ENCODE assay signal across 3 worm cellular contexts in the genomic region with DNA sequence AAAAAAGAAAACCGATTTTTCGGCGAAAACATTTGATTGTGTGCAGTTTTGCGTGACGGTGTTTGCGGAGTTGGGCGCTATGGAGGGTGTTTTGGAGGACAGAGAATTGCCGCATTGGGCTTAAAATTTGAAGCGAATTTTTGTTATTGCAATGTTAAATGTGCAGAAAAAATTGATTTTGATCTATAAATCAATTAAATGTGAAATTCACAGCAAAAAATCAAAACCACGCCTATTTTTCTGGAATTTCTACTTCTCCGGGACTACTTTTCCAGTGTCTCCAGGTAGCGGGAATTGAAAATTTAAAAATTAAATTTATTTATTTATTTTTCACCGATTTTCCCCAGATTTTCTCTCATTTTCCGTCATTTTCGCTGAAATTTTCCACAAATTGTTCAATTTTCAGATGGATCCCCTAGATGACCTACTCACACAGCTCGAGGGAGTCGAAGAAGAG.
A peak's percentile ranks its signal among the peaks of the same experiment; 100 is the strongest.
TF ChIP-seq lines count a peak whose summit lies in the region.

Gene mcm-10 (plus strand): TSS at position 407 of the 457 bp plus-strand sequence.

TF ChIP-seq in whole organism, L1 larva, 84 proteins besides CTCF, POLR2A, EP300 and RAD21 (continued from another document and continues in another):
- TF ChIP-seq snpc-4 (tag; optimal IDR thresholded peaks at IDR 0.05; lab: Kevin White, UChicago) (peak; percentile 77), ceh-88 (GFP tag; IDR thresholded peaks at IDR 0.05; lab: Robert Waterston, UW) (peak; percentile 77), sox-4 (tag; optimal IDR thresholded peaks at IDR 0.05; lab: Kevin White, UChicago) (peak; percentile 91), xbp-1 (tag; optimal IDR thresholded peaks at IDR 0.05; lab: Kevin White, UChicago) (peak; percentile 89), sptf-1 (tag; optimal IDR thresholded peaks at IDR 0.05; lab: Kevin White, UChicago) (no peak), ztf-4 (tag; optimal IDR thresholded peaks at IDR 0.05; lab: Kevin White, UChicago) (no peak), Y116A8C.19 (tag; optimal IDR thresholded peaks at IDR 0.05; lab: Kevin White, UChicago; ENCODE audit: borderline replicate concordance) (peak; percentile 71), unc-130 (tag; optimal IDR thresholded peaks at IDR 0.05; lab: Kevin White, UChicago) (peak; percentile 41), nhr-90 (tag; optimal IDR thresholded peaks at IDR 0.05; lab: Kevin White, UChicago; ENCODE audit: poor library complexity) (peak; percentile 92), blmp-1 (tag; optimal IDR thresholded peaks at IDR 0.05; lab: Kevin White, UChicago) (peak; percentile 17), nhr-84 (tag; optimal IDR thresholded peaks at IDR 0.05; lab: Kevin White, UChicago) (no peak), ces-1 (GFP tag; optimal IDR thresholded peaks at IDR 0.05; lab: Kevin White, UChicago) (no peak), hlh-4 (tag; optimal IDR thresholded peaks at IDR 0.05; lab: Kevin White, UChicago) (peak; percentile 53), lin-13 (GFP tag; optimal IDR thresholded peaks at IDR 0.05; lab: Kevin White, UChicago) (peak; percentile 50), lin-14 (GFP tag; optimal IDR thresholded peaks at IDR 0.05; lab: Kevin White, UChicago) (no peak), tbx-2 (tag; optimal IDR thresholded peaks at IDR 0.05; lab: Kevin White, UChicago) (peak; percentile 91), ama-1 (optimal IDR thresholded peaks at IDR 0.05; lab: Kevin White, UChicago) (no peak), unc-86 (tag; optimal IDR thresholded peaks at IDR 0.05; lab: Kevin White, UChicago) (peak; percentile 82), egl-27 (tag; optimal IDR thresholded peaks at IDR 0.05; lab: Kevin White, UChicago) (no peak), C04F5.9 (tag; optimal IDR thresholded peaks at IDR 0.05; lab: Kevin White, UChicago) (peak; percentile 87), ceh-63 (GFP tag; optimal IDR thresholded peaks at IDR 0.05; lab: Kevin White, UChicago) (peak; percentile 91), fkh-8 (tag; optimal IDR thresholded peaks at IDR 0.05; lab: Kevin White, UChicago) (peak; percentile 91), C34B4.2 (tag; optimal IDR thresholded peaks at IDR 0.05; lab: Kevin White, UChicago) (no peak), aly-2 (tag; optimal IDR thresholded peaks at IDR 0.05; lab: Kevin White, UChicago) (peak; percentile 75), jun-1 (tag; optimal IDR thresholded peaks at IDR 0.05; lab: Kevin White, UChicago) (peak; percentile 55), nhr-71 (tag; optimal IDR thresholded peaks at IDR 0.05; lab: Kevin White, UChicago) (peak; percentile 94), irx-1 (tag; optimal IDR thresholded peaks at IDR 0.05; lab: Kevin White, UChicago) (peak; percentile 84), lin-39 (tag; optimal IDR thresholded peaks at IDR 0.05; lab: Kevin White, UChicago) (no peak), ets-5 (GFP tag; IDR thresholded peaks at IDR 0.05; lab: Robert Waterston, UW) (no peak), aha-1 (tag; optimal IDR thresholded peaks at IDR 0.05; lab: Kevin White, UChicago) (no peak), elt-3 (tag; optimal IDR thresholded peaks at IDR 0.05; lab: Kevin White, UChicago) (peak in 1 of 6 experiments; percentile 46), mab-9 (GFP tag; IDR thresholded peaks at IDR 0.05; lab: Robert Waterston, UW) (peak; percentile 50; the same call in 1 of the 2 replicates), ceh-8 (GFP tag; optimal IDR thresholded peaks at IDR 0.05; lab: Kevin White, UChicago) (peak; percentile 62), egl-13 (tag; optimal IDR thresholded peaks at IDR 0.05; lab: Kevin White, UChicago) (peak; percentile 86), unc-30 (tag; optimal IDR thresholded peaks at IDR 0.05; lab: Kevin White, UChicago) (no peak), efl-3 (GFP tag; optimal IDR thresholded peaks at IDR 0.05; lab: Kevin White, UChicago) (peak; percentile 33), swsn-7 (tag; optimal IDR thresholded peaks at IDR 0.05; lab: Kevin White, UChicago) (peak; percentile 84), ztf-11 (tag; optimal IDR thresholded peaks at IDR 0.05; lab: Kevin White, UChicago) (peak in 1 of 2 experiments; percentile 90), nhr-47 (tag; optimal IDR thresholded peaks at IDR 0.05; lab: Kevin White, UChicago) (peak; percentile 95), nhr-19 (GFP tag; conservative IDR thresholded peaks at IDR 0.05; lab: Robert Waterston, UW) (peak; percentile 71), nhr-20 (tag; optimal IDR thresholded peaks at IDR 0.05; lab: Kevin White, UChicago) (peak; percentile 87), unc-62 (GFP tag; optimal IDR thresholded peaks at IDR 0.05; lab: Kevin White, UChicago) (no peak)

TF ChIP-seq in whole organism, L3 larva, 47 proteins besides CTCF, POLR2A, EP300 and RAD21 (continued from another document):
- no peak for TF ChIP-seq mdl-1 (tag; optimal IDR thresholded peaks at IDR 0.05; lab: Kevin White, UChicago)
- no peak for TF ChIP-seq ztf-11 (tag; optimal IDR thresholded peaks at IDR 0.05; lab: Kevin White, UChicago)
- no peak for TF ChIP-seq mml-1 (tag; optimal IDR thresholded peaks at IDR 0.05; lab: Kevin White, UChicago)
- no peak for TF ChIP-seq nhr-11 (tag; optimal IDR thresholded peaks at IDR 0.05; lab: Kevin White, UChicago)
- no peak for TF ChIP-seq ztf-4 (tag; optimal IDR thresholded peaks at IDR 0.05; lab: Kevin White, UChicago)
- TF ChIP-seq snpc-4 (tag; optimal IDR thresholded peaks at IDR 0.05; lab: Kevin White, UChicago), result no peak
- peak; percentile 11 for TF ChIP-seq ama-1 (optimal IDR thresholded peaks at IDR 0.05; lab: Kevin White, UChicago)
- TF ChIP-seq R02D3.7 (tag; optimal IDR thresholded peaks at IDR 0.05; lab: Kevin White, UChicago), result peak; percentile 18
- no peak for TF ChIP-seq aly-2 (tag; optimal IDR thresholded peaks at IDR 0.05; lab: Kevin White, UChicago)
- no peak for TF ChIP-seq fos-1 (tag; optimal IDR thresholded peaks at IDR 0.05; lab: Kevin White, UChicago)
- TF ChIP-seq hmg-11 (tag; optimal IDR thresholded peaks at IDR 0.05; lab: Kevin White, UChicago), result peak; percentile 83
- TF ChIP-seq fkh-10 (GFP tag; optimal IDR thresholded peaks at IDR 0.05; lab: Kevin White, UChicago), result peak; percentile 45
- TF ChIP-seq lin-39 (tag; optimal IDR thresholded peaks at IDR 0.05; lab: Kevin White, UChicago), result peak; percentile 43
- TF ChIP-seq elt-3 (tag; optimal IDR thresholded peaks at IDR 0.05; lab: Kevin White, UChicago), result no peak
- peak; percentile 12 for TF ChIP-seq pqm-1 (tag; optimal IDR thresholded peaks at IDR 0.05; lab: Kevin White, UChicago)
- no peak for TF ChIP-seq sea-2 (GFP tag; optimal IDR thresholded peaks at IDR 0.05; lab: Kevin White, UChicago)
- TF ChIP-seq egl-27 (tag; optimal IDR thresholded peaks at IDR 0.05; lab: Kevin White, UChicago), result no peak
- TF ChIP-seq nhr-76 (tag; optimal IDR thresholded peaks at IDR 0.05; lab: Kevin White, UChicago), result no peak
- TF ChIP-seq nhr-237 (tag; optimal IDR thresholded peaks at IDR 0.05; lab: Kevin White, UChicago), result no peak
- TF ChIP-seq pha-4 (tag; optimal IDR thresholded peaks at IDR 0.05; lab: Kevin White, UChicago), result peak; percentile 23
- no peak for TF ChIP-seq ceh-16 (tag; optimal IDR thresholded peaks at IDR 0.05; lab: Kevin White, UChicago)
- TF ChIP-seq ZK546.5 (tag; optimal IDR thresholded peaks at IDR 0.05; lab: Kevin White, UChicago), result no peak
- TF ChIP-seq egl-5 (tag; optimal IDR thresholded peaks at IDR 0.05; lab: Kevin White, UChicago), result peak; percentile 20
- TF ChIP-seq ceh-9 (tag; optimal IDR thresholded peaks at IDR 0.05; lab: Kevin White, UChicago), result no peak
- peak; percentile 36 for TF ChIP-seq skn-1 (tag; optimal IDR thresholded peaks at IDR 0.05; lab: Kevin White, UChicago)
- no peak for TF ChIP-seq unc-39 (tag; optimal IDR thresholded peaks at IDR 0.05; lab: Kevin White, UChicago)
- no peak for TF ChIP-seq lsy-12 (tag; optimal IDR thresholded peaks at IDR 0.05; lab: Kevin White, UChicago)
- peak; percentile 38 for TF ChIP-seq elt-2 (tag; optimal IDR thresholded peaks at IDR 0.05; lab: Kevin White, UChicago)
- TF ChIP-seq lin-15B (tag; optimal IDR thresholded peaks at IDR 0.05; lab: Kevin White, UChicago), result peak; percentile 72

TF ChIP-seq in whole organism, young adult, 124 proteins besides CTCF, POLR2A, EP300 and RAD21 (continued from another document and continues in another):
- TF ChIP-seq bed-1 (GFP tag; IDR thresholded peaks at IDR 0.05; lab: Robert Waterston, UW) (no peak), dpff-1 (tag; optimal IDR thresholded peaks at IDR 0.05; lab: Kevin White, UChicago) (no peak), aptf-2 (GFP tag; conservative IDR thresholded peaks at IDR 0.05; lab: Robert Waterston, UW) (0 out of 2 replicates have a peak, but pooled peaks have one; percentile 51), efl-1 (GFP tag; optimal IDR thresholded peaks at IDR 0.05; lab: Kevin White, UChicago) (peak; percentile 61), Y67H2A.10 (GFP tag; conservative IDR thresholded peaks at IDR 0.05; lab: Robert Waterston, UW) (0 out of 2 replicates have a peak, but pooled peaks have one; percentile 18), Y53G8AR.9 (GFP tag; conservative IDR thresholded peaks at IDR 0.05; lab: Robert Waterston, UW) (no peak), snpc-3.4 (tag; optimal IDR thresholded peaks at IDR 0.05; lab: Kevin White, UChicago) (peak; percentile 41), egl-18 (GFP tag; IDR thresholded peaks at IDR 0.05; lab: Robert Waterston, UW) (no peak), Y95B8A.8 (GFP tag; IDR thresholded peaks at IDR 0.05; lab: Robert Waterston, UW) (no peak), rcor-1 (GFP tag; IDR thresholded peaks at IDR 0.05; lab: Robert Waterston, UW) (no peak), sea-2 (GFP tag; IDR thresholded peaks at IDR 0.05; lab: Robert Waterston, UW) (no peak), mel-28 (tag; optimal IDR thresholded peaks at IDR 0.05; lab: Kevin White, UChicago; ENCODE audit: borderline replicate concordance) (no peak), dpl-1 (GFP tag; optimal IDR thresholded peaks at IDR 0.05; lab: Kevin White, UChicago) (peak; percentile 58), tlf-1 (GFP tag; optimal IDR thresholded peaks at IDR 0.05; lab: Kevin White, UChicago) (no peak), ceh-27 (GFP tag; optimal IDR thresholded peaks at IDR 0.05; lab: Kevin White, UChicago) (peak; percentile 33), hsf-1 (GFP tag; IDR thresholded peaks at IDR 0.05; lab: Robert Waterston, UW) (no peak), F37B4.10 (GFP tag; IDR thresholded peaks at IDR 0.05; lab: Robert Waterston, UW) (no peak), athp-1 (tag; optimal IDR thresholded peaks at IDR 0.05; lab: Kevin White, UChicago) (peak; percentile 68), repo-1 (tag; optimal IDR thresholded peaks at IDR 0.05; lab: Kevin White, UChicago) (no peak), C06A6.2 (GFP tag; conservative IDR thresholded peaks at IDR 0.05; lab: Robert Waterston, UW) (no peak), T26A5.8 (tag; optimal IDR thresholded peaks at IDR 0.05; lab: Kevin White, UChicago) (no peak), snpc-1.3 (tag; optimal IDR thresholded peaks at IDR 0.05; lab: Kevin White, UChicago; ENCODE audit: insufficient read depth) (peak; percentile 17), lir-1 (GFP tag; conservative IDR thresholded peaks at IDR 0.05; lab: Robert Waterston, UW) (no peak), let-526 (GFP tag; IDR thresholded peaks at IDR 0.05; lab: Robert Waterston, UW) (no peak), K12H6.12 (tag; optimal IDR thresholded peaks at IDR 0.05; lab: Kevin White, UChicago) (peak; percentile 87), lag-1 (GFP tag; IDR thresholded peaks at IDR 0.05; lab: Robert Waterston, UW) (no peak), cebp-2 (GFP tag; IDR thresholded peaks at IDR 0.05; lab: Robert Waterston, UW) (no peak), attf-3 (GFP tag; conservative IDR thresholded peaks at IDR 0.05; lab: Robert Waterston, UW) (no peak; the same call in 1 of the 2 replicates), hmg-20 (GFP tag; IDR thresholded peaks at IDR 0.05; lab: Robert Waterston, UW) (no peak), mcd-1 (GFP tag; IDR thresholded peaks at IDR 0.05; lab: Robert Waterston, UW) (peak; percentile 51), him-1 (tag; optimal IDR thresholded peaks at IDR 0.05; lab: Kevin White, UChicago) (peak; percentile 39), snpc-4 (GFP tag; optimal IDR thresholded peaks at IDR 0.05; lab: Kevin White, UChicago) (no peak), snpc-4 (tag; optimal IDR thresholded peaks at IDR 0.05; lab: Kevin White, UChicago) (peak in 2 of 4 experiments; percentile 14 to 46), lin-40 (tag; optimal IDR thresholded peaks at IDR 0.05; lab: Kevin White, UChicago) (peak; percentile 79), ztf-25 (GFP tag; IDR thresholded peaks at IDR 0.05; lab: Robert Waterston, UW) (0 out of 2 replicates have a peak, but pooled peaks have one; percentile 7), lin-35 (GFP tag; optimal IDR thresholded peaks at IDR 0.05; lab: Kevin White, UChicago) (peak in 1 of 3 experiments; percentile 73), Y53F4B.3 (GFP tag; IDR thresholded peaks at IDR 0.05; lab: Robert Waterston, UW) (no peak), Y79H2A.3 (GFP tag; conservative IDR thresholded peaks at IDR 0.05; lab: Robert Waterston, UW) (no peak), let-607 (tag; optimal IDR thresholded peaks at IDR 0.05; lab: Kevin White, UChicago) (peak in 1 of 2 experiments; percentile 56), ztf-26 (tag; optimal IDR thresholded peaks at IDR 0.05; lab: Kevin White, UChicago) (peak; percentile 29), hmg-1.2 (GFP tag; IDR thresholded peaks at IDR 0.05; lab: Robert Waterston, UW) (no peak), pbrm-1 (GFP tag; IDR thresholded peaks at IDR 0.05; lab: Robert Waterston, UW) (peak; percentile 74; the same call in 1 of the 2 replicates), T07F8.4 (tag; optimal IDR thresholded peaks at IDR 0.05; lab: Kevin White, UChicago) (no peak), die-1 (tag; optimal IDR thresholded peaks at IDR 0.05; lab: Kevin White, UChicago) (no peak), Y56A3A.18 (GFP tag; IDR thresholded peaks at IDR 0.05; lab: Robert Waterston, UW) (no peak), cebp-1 (GFP tag; IDR thresholded peaks at IDR 0.05; lab: Robert Waterston, UW) (no peak), cebp-1 (tag; optimal IDR thresholded peaks at IDR 0.05; lab: Kevin White, UChicago) (peak; percentile 67), ceh-79 (tag; optimal IDR thresholded peaks at IDR 0.05; lab: Kevin White, UChicago) (no peak), nfyb-1 (GFP tag; IDR thresholded peaks at IDR 0.05; lab: Robert Waterston, UW) (no peak), lsl-1 (GFP tag; optimal IDR thresholded peaks at IDR 0.05; lab: Kevin White, UChicago) (peak; percentile 56), egrh-3 (GFP tag; IDR thresholded peaks at IDR 0.05; lab: Robert Waterston, UW) (no peak), nfya-1 (tag; optimal IDR thresholded peaks at IDR 0.05; lab: Kevin White, UChicago; ENCODE audit: borderline replicate concordance, insufficient read depth) (no peak), madf-10 (tag; optimal IDR thresholded peaks at IDR 0.05; lab: Kevin White, UChicago) (peak; percentile 21), attf-6 (GFP tag; IDR thresholded peaks at IDR 0.05; lab: Robert Waterston, UW) (no peak), B0261.1 (tag; optimal IDR thresholded peaks at IDR 0.05; lab: Kevin White, UChicago) (peak; percentile 26), ztf-18 (tag; optimal IDR thresholded peaks at IDR 0.05; lab: Kevin White, UChicago) (peak; percentile 26), nfya-2 (GFP tag; IDR thresholded peaks at IDR 0.05; lab: Robert Waterston, UW) (no peak), ztf-28 (GFP tag; IDR thresholded peaks at IDR 0.05; lab: Robert Waterston, UW) (peak; percentile 15; the same call in 1 of the 2 replicates), lsy-27 (tag; optimal IDR thresholded peaks at IDR 0.05; lab: Kevin White, UChicago; ENCODE audit: borderline replicate concordance, insufficient read depth) (no peak), ceh-40 (GFP tag; IDR thresholded peaks at IDR 0.05; lab: Robert Waterston, UW) (no peak), madf-6 (GFP tag; IDR thresholded peaks at IDR 0.05; lab: Robert Waterston, UW) (no peak; the same call in 1 of the 2 replicates), ekl-4 (GFP tag; IDR thresholded peaks at IDR 0.05; lab: Robert Waterston, UW) (no peak), tbp1 (GFP tag; optimal IDR thresholded peaks at IDR 0.05; lab: Kevin White, UChicago) (no peak), unc-130 (GFP tag; optimal IDR thresholded peaks at IDR 0.05; lab: Kevin White, UChicago) (peak; percentile 51), dox-1 (GFP tag; IDR thresholded peaks at IDR 0.05; lab: Robert Waterston, UW) (no peak; the same call in 1 of the 2 replicates), lin-26 (GFP tag; IDR thresholded peaks at IDR 0.05; lab: Robert Waterston, UW) (no peak)
